Worm (Caenorhabditis elegans) whole organism, mixed stage, embryonic: ENCODE measurements around the gene srt-8.

ENCODE experiments used
- M03D4.4 ChIP-seq: sonication (generic microtip); optimal IDR thresholded peaks from 2 replicates; lab custom pipeline; 2017; ENCODE audit warnings: mild to moderate bottlenecking, missing genetic modification characterization, missing compliant biosample characterization
- bed-3 ChIP-seq: fragments of 200-800 bp; sonication (Bioruptor generic); optimal IDR thresholded peaks from 3 replicates; lab custom pipeline; 2018; ENCODE audit warnings: mild to moderate bottlenecking, missing genetic modification characterization, moderate library complexity, missing compliant biosample characterization
- blmp-1 ChIP-seq: fragments of 150-350 bp; optimal IDR thresholded peaks from 2 replicates; lab custom pipeline; 2014; ENCODE audit warnings: missing biosample characterization, missing genetic modification characterization
- ceh-39 ChIP-seq: fragments of 150-350 bp; optimal IDR thresholded peaks from 2 replicates; lab custom pipeline; 2014; ENCODE audit warnings: missing biosample characterization, missing genetic modification characterization
- ceh-43 ChIP-seq: fragments of 200-800 bp; sonication (Bioruptor generic); optimal IDR thresholded peaks from 2 replicates; lab custom pipeline; 2018; ENCODE audit warnings: mild to moderate bottlenecking, missing genetic modification characterization, moderate library complexity, missing compliant biosample characterization
- ceh-83 ChIP-seq: fragments of 200-800 bp; sonication (Bioruptor generic); optimal IDR thresholded peaks from 2 replicates; lab custom pipeline; 2018; ENCODE audit warnings: mild to moderate bottlenecking, missing genetic modification characterization, missing compliant biosample characterization
- ces-1 ChIP-seq: fragments of 150-350 bp; optimal IDR thresholded peaks from 2 replicates; lab custom pipeline; 2014; ENCODE audit warnings: missing biosample characterization, missing genetic modification reagents, missing genetic modification characterization
- drap-1 ChIP-seq: fragments of 200-800 bp; sonication (Bioruptor generic); optimal IDR thresholded peaks from 3 replicates; lab custom pipeline; 2018; ENCODE audit warnings: mild to moderate bottlenecking, missing genetic modification characterization, missing compliant biosample characterization
- elt-1 ChIP-seq: sonication (generic microtip); optimal IDR thresholded peaks from 2 replicates; lab custom pipeline; 2017; ENCODE audit warnings: missing genetic modification characterization, mild to moderate bottlenecking, missing compliant biosample characterization, antibody characterized with exemption, moderate library complexity, borderline replicate concordance; ENCODE audit not compliant: insufficient read depth
- elt-3 ChIP-seq: fragments of 150-350 bp; optimal IDR thresholded peaks from 2 replicates; lab custom pipeline; 2014; ENCODE audit warnings: missing biosample characterization, missing genetic modification characterization
- ham-2 ChIP-seq: fragments of 200-800 bp; sonication (Bioruptor generic); optimal IDR thresholded peaks from 2 replicates; lab custom pipeline; 2018; ENCODE audit warnings: mild to moderate bottlenecking, missing genetic modification characterization, missing compliant biosample characterization
- hlh-1 ChIP-seq: fragments of 150-350 bp; optimal IDR thresholded peaks from 2 replicates; lab custom pipeline; 2014; ENCODE audit warnings: missing biosample characterization, missing genetic modification reagents, missing genetic modification characterization
- lin-13 ChIP-seq: fragments of 150-350 bp; optimal IDR thresholded peaks from 2 replicates; lab custom pipeline; 2014; ENCODE audit warnings: missing biosample characterization, missing genetic modification characterization
- lin-32 ChIP-seq: fragments of 200-800 bp; sonication (Bioruptor generic); optimal IDR thresholded peaks from 2 replicates; lab custom pipeline; 2018; ENCODE audit warnings: mild to moderate bottlenecking, missing genetic modification characterization, missing compliant biosample characterization
- mab-5 ChIP-seq: fragments of 150-350 bp; optimal IDR thresholded peaks from 2 replicates; lab custom pipeline; 2014; ENCODE audit warnings: missing biosample characterization, missing genetic modification characterization
- mep-1 ChIP-seq: fragments of 150-350 bp; optimal IDR thresholded peaks from 2 replicates; lab custom pipeline; 2017; ENCODE audit warnings: missing biosample characterization, missing genetic modification reagents, missing genetic modification characterization, inconsistent platforms
- mls-2 ChIP-seq: sonication (generic microtip); optimal IDR thresholded peaks from 2 replicates; lab custom pipeline; 2016; ENCODE audit warnings: mild to moderate bottlenecking, missing genetic modification characterization, moderate library complexity, missing compliant biosample characterization
- nhr-237 ChIP-seq: fragments of 150-350 bp; optimal IDR thresholded peaks from 2 replicates; lab custom pipeline; 2014; ENCODE audit warnings: missing biosample characterization, missing genetic modification characterization
- nhr-28 ChIP-seq: fragments of 150-350 bp; optimal IDR thresholded peaks from 2 replicates; lab custom pipeline; 2014; ENCODE audit warnings: missing biosample characterization, missing genetic modification characterization
- pha-4 ChIP-seq: fragments of 150-350 bp; optimal IDR thresholded peaks from 2 replicates; lab custom pipeline; 2018; ENCODE audit warnings: missing biosample characterization, missing genetic modification reagents, missing genetic modification characterization
- snpc-4 ChIP-seq: fragments of 150-350 bp; optimal IDR thresholded peaks from 2 replicates; lab custom pipeline; 2014; ENCODE audit warnings: missing biosample characterization, missing genetic modification characterization
- sptf-1 ChIP-seq: sonication (generic microtip); optimal IDR thresholded peaks from 2 replicates; lab custom pipeline; 2017; ENCODE audit warnings: mild to moderate bottlenecking, missing genetic modification characterization, moderate library complexity, missing compliant biosample characterization
- tbx-8 ChIP-seq: fragments of 200-800 bp; sonication (Bioruptor generic); optimal IDR thresholded peaks from 2 replicates; lab custom pipeline; 2018; ENCODE audit warnings: mild to moderate bottlenecking, missing genetic modification characterization, moderate library complexity, missing compliant biosample characterization
- unc-120 ChIP-seq: sonication (generic microtip); optimal IDR thresholded peaks from 2 replicates; lab custom pipeline; 2017; ENCODE audit warnings: missing genetic modification characterization, missing compliant biosample characterization; ENCODE audit not compliant: poor library complexity, severe bottlenecking
- unc-39 ChIP-seq: fragments of 150-350 bp; optimal IDR thresholded peaks from 2 replicates; lab custom pipeline; 2014; ENCODE audit warnings: missing biosample characterization, missing genetic modification characterization
- zip-8 ChIP-seq: fragments of 150-350 bp; optimal IDR thresholded peaks from 2 replicates; lab custom pipeline; 2014; ENCODE audit warnings: missing biosample characterization, missing genetic modification characterization
- ztf-11 ChIP-seq: fragments of 150-350 bp; optimal IDR thresholded peaks from 2 replicates; lab custom pipeline; 2014; ENCODE audit warnings: missing biosample characterization, missing genetic modification characterization

Gene srt-8

DNA sequence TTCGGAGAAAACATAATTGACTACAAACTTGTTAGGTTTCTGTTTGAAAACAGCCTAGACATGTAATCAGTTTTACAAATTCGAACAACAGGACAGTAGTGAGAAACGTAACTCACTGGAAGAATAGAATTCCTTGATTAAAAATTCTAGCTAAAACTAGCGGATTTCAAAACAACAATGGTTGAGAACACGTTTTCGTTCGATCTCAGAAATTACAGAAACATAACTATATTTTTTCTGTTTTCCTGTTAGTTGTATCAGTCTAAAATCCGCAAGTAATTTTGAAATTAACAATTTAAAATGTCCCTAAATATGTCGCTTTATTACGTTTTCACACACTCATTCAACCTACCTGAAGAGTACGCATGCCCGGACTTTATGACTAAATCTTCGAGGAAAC, at the start of gene srt-8:
TSS of gene srt-8 (plus strand) at position 301 of the 400 bp plus-strand sequence.
- no peak for TF ChIP-seq hlh-1
- TF ChIP-seq nhr-28, result no peak
- no peak for TF ChIP-seq ceh-43 (GFP tag; lab: Kevin White, UChicago)
- no peak for TF ChIP-seq M03D4.4 (tag; lab: Kevin White, UChicago)
- TF ChIP-seq sptf-1 (tag; lab: Kevin White, UChicago), result no peak
- no peak for TF ChIP-seq pha-4
- TF ChIP-seq unc-120 (tag; lab: Kevin White, UChicago), result no peak

DNA sequence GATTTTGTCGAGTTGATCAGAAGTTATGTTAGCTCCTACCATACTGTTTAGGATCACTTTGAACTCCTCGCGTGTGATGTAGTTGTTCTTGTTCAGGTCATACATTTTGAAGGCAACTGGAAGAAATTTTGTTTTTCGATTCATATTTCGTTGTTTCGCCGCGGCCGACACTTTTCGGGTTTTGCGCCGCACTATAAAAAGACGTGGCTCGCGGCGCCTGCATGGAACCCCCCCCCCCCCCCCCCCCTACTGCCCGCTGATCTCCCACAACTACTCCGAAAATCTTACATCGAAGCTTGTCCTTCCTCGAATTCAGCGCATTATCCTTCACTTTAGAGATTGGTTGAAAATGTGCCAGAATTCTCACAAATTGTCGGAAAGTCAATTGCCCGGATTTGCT, 48.3 kb upstream of the srt-8 start:
- no peak for TF ChIP-seq unc-39 (tag; lab: Kevin White, UChicago)
- TF ChIP-seq elt-3 (tag; lab: Kevin White, UChicago), result no peak
- TF ChIP-seq ceh-39 (tag; lab: Kevin White, UChicago), result no peak
- TF ChIP-seq zip-8, result no peak
- TF ChIP-seq hlh-1, result no peak
- no peak for TF ChIP-seq M03D4.4 (tag; lab: Kevin White, UChicago)

DNA sequence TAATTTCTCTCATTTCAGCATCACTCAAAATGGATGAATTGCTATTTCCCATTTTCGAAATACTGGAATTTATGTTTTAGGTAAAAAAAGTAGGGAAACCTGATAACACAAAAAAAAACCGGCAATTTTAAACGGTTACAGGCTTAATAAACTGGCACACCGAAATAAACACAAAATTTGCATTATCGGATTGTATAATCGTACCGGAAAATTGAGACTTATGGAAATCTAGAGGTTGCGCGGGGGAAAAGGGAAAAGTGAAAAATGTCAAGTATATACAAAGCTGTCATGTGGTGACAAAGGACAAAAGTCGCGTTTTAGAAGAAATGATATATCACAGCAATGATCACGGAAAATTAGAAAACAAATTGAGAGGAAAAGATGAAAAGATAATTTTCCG, 47.1 kb upstream of the srt-8 start, which contains the start of gene chpf-2:
TSS of gene chpf-2 (minus strand) at position 101 of the 400 bp plus-strand sequence.
- no peak for TF ChIP-seq bed-3 (GFP tag; lab: Kevin White, UChicago)
- TF ChIP-seq sptf-1 (tag; lab: Kevin White, UChicago), result no peak
- no peak for TF ChIP-seq mep-1 (tag; lab: Kevin White, UChicago)
- TF ChIP-seq ces-1 (GFP tag; lab: Kevin White, UChicago), result no peak
- TF ChIP-seq, all 35 proteins: peak for 0

ce11 chrV:3040930-3041329, 45.4 kb upstream of the srt-8 start:
- TF ChIP-seq snpc-4 (tag; lab: Kevin White, UChicago) (no peak), mep-1 (tag; lab: Kevin White, UChicago) (no peak), tbx-8 (GFP tag; lab: Kevin White, UChicago) (no peak), nhr-28 (no peak), unc-39 (tag; lab: Kevin White, UChicago) (no peak), lin-32 (GFP tag; lab: Kevin White, UChicago) (no peak), M03D4.4 (tag; lab: Kevin White, UChicago) (no peak), blmp-1 (tag; lab: Kevin White, UChicago) (no peak), zip-8 (no peak), ceh-43 (GFP tag; lab: Kevin White, UChicago) (no peak), ces-1 (GFP tag; lab: Kevin White, UChicago) (no peak), elt-3 (tag; lab: Kevin White, UChicago) (no peak), ceh-39 (tag; lab: Kevin White, UChicago) (no peak), nhr-237 (no peak), ceh-83 (GFP tag; lab: Kevin White, UChicago) (no peak), ham-2 (GFP tag; lab: Kevin White, UChicago) (no peak), lin-13 (no peak), mls-2 (tag; lab: Kevin White, UChicago) (no peak), drap-1 (GFP tag; lab: Kevin White, UChicago) (no peak)
- TF ChIP-seq, all 35 proteins: peak for 0

ce11 chrV:3044837-3045236, 41.5 kb upstream of the srt-8 start, which contains the start of gene F59D6.1:
Gene F59D6.1 (plus strand): TSS chrV:3045137.
- TF ChIP-seq tbx-8 (GFP tag; lab: Kevin White, UChicago), result no peak
- no peak for TF ChIP-seq blmp-1 (tag; lab: Kevin White, UChicago)
- TF ChIP-seq elt-3 (tag; lab: Kevin White, UChicago), result no peak
- no peak for TF ChIP-seq lin-13
- TF ChIP-seq mls-2 (tag; lab: Kevin White, UChicago), result no peak
- no peak for TF ChIP-seq mab-5 (tag; lab: Kevin White, UChicago)
- no peak for TF ChIP-seq ztf-11
- no peak for TF ChIP-seq sptf-1 (tag; lab: Kevin White, UChicago)
- no peak for TF ChIP-seq ham-2 (GFP tag; lab: Kevin White, UChicago)
- TF ChIP-seq, all 35 proteins: peak for 0

DNA sequence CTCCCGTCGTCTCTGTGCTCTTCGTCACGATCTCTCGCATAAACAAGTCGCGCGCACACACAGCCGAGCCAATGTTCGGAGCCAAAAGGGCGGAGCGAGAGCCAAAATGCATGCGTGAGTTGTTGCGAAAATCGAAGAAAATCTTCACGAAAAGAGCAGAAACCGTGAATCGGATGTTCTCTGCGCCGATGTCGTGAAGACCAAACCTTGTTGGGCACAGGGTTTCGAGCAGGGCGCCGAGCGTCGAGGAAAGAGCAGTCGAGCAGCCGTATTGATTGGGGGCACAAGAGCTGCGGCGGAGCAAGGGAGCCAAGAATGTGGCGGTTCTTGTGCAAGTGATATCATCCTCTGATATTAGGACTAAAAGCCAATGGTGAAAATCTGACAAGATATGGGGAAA, 40.0 kb upstream of the srt-8 start:
- TF ChIP-seq elt-1 (tag; lab: Kevin White, UChicago) (no peak), ham-2 (GFP tag; lab: Kevin White, UChicago) (no peak)
